Worm (Caenorhabditis elegans) whole organism, L4 larva: ENCODE data around the gene lgc-20.
A peak's percentile ranks its signal among the peaks of the same experiment; 100 is the strongest.

ENCODE experiments used
- F10B5.3 ChIP-seq: sonication (generic microtip); optimal IDR thresholded peaks from 2 replicates; lab custom pipeline; 2016; ENCODE audit warnings: mild to moderate bottlenecking, missing genetic modification characterization, missing compliant biosample characterization
- F26F4.8 ChIP-seq: fragments of 200-800 bp; sonication (Bioruptor generic); conservative IDR thresholded peaks from 2 replicates; pipeline ENCODE4 v1.3.6; 2022; ENCODE audit warnings: missing genetic modification characterization, missing compliant biosample characterization
- T26A8.4 ChIP-seq: fragments of 200-800 bp; sonication (Bioruptor generic); IDR thresholded peaks from 2 replicates; pipeline ENCODE4 v1.3.6; 2022; ENCODE audit warnings: missing genetic modification characterization, missing compliant biosample characterization
- Y48G9A.11 ChIP-seq: fragments of 200-800 bp; sonication (Bioruptor generic); IDR thresholded peaks from 2 replicates; pipeline ENCODE4 v1.3.6; 2022; ENCODE audit warnings: missing genetic modification reagents, missing genetic modification characterization, missing compliant biosample characterization
- aha-1 ChIP-seq: fragments of 150-350 bp; peaks from one replicate; lab custom pipeline; 2014; ENCODE audit warnings: missing biosample characterization, missing genetic modification characterization
- ceh-32 ChIP-seq: sonication (generic microtip); optimal IDR thresholded peaks from 2 replicates; lab custom pipeline; 2016; ENCODE audit warnings: mild to moderate bottlenecking, missing genetic modification characterization, missing compliant biosample characterization; ENCODE audit not compliant: poor library complexity
- ceh-62 ChIP-seq: sonication (generic microtip); optimal IDR thresholded peaks from 2 replicates; lab custom pipeline; 2017; ENCODE audit warnings: missing biosample characterization, missing genetic modification characterization
- daf-16 ChIP-seq, 3 experiments: sonication (generic microtip); optimal IDR thresholded peaks; 2 replicates each; lab custom pipeline; 2016 to 2017; ENCODE audit warnings: missing genetic modification characterization in 3 of 3, missing genetic modification reagents in 3 of 3, mild to moderate bottlenecking in 2 of 3, missing compliant biosample characterization in 2 of 3, missing biosample characterization in 1 of 3, moderate library complexity in 1 of 3
- daf-19 ChIP-seq: fragments of 200-800 bp; sonication (Bioruptor generic); conservative IDR thresholded peaks from 2 replicates; pipeline ENCODE4 v1.3.6; 2022; ENCODE audit warnings: missing genetic modification characterization, missing compliant biosample characterization
- daf-8 ChIP-seq: fragments of 200-800 bp; sonication (Bioruptor generic); IDR thresholded peaks from 2 replicates; pipeline ENCODE4 v1.3.6; 2022; ENCODE audit warnings: missing genetic modification characterization, missing compliant biosample characterization
- dpl-1 ChIP-seq: fragments of 150-350 bp; optimal IDR thresholded peaks from 2 replicates; lab custom pipeline; 2014; ENCODE audit warnings: missing biosample characterization, missing genetic modification reagents, missing genetic modification characterization
- duxl-1 ChIP-seq: sonication (generic microtip); optimal IDR thresholded peaks from 2 replicates; lab custom pipeline; 2016; ENCODE audit warnings: mild to moderate bottlenecking, missing genetic modification characterization, moderate library complexity, missing compliant biosample characterization; ENCODE audit not compliant: poor library complexity
- hlh-30 ChIP-seq: sonication (generic microtip); optimal IDR thresholded peaks from 2 replicates; lab custom pipeline; 2017; ENCODE audit warnings: antibody characterized with exemption, mild to moderate bottlenecking, missing genetic modification characterization, missing compliant biosample characterization; ENCODE audit not compliant: insufficient read depth
- hmg-1.1 ChIP-seq: fragments of 200-800 bp; sonication (Bioruptor generic); IDR thresholded peaks from 2 replicates; pipeline ENCODE4 v1.3.6; 2022; ENCODE audit warnings: missing genetic modification reagents, missing genetic modification characterization, missing compliant biosample characterization
- lin-1 ChIP-seq: fragments of 200-800 bp; sonication (Bioruptor generic); IDR thresholded peaks from 2 replicates; pipeline ENCODE4 v1.3.6; 2022; ENCODE audit warnings: missing genetic modification reagents, missing genetic modification characterization, missing compliant biosample characterization
- lin-38 ChIP-seq: fragments of 200-800 bp; sonication (Bioruptor generic); IDR thresholded peaks from 2 replicates; pipeline ENCODE4 v1.3.6; 2022; ENCODE audit warnings: missing genetic modification reagents, missing genetic modification characterization, missing compliant biosample characterization
- lir-3 ChIP-seq: sonication (generic microtip); optimal IDR thresholded peaks from 2 replicates; lab custom pipeline; 2016; ENCODE audit warnings: mild to moderate bottlenecking, missing genetic modification characterization, missing compliant biosample characterization
- mdt-29 ChIP-seq: fragments of 200-800 bp; sonication (Bioruptor generic); IDR thresholded peaks from 2 replicates; pipeline ENCODE4 v1.3.6; 2022; ENCODE audit warnings: missing genetic modification reagents, missing genetic modification characterization, missing compliant biosample characterization
- nhr-10 ChIP-seq: fragments of 150-350 bp; optimal IDR thresholded peaks from 2 replicates; lab custom pipeline; 2014; ENCODE audit warnings: missing biosample characterization, missing genetic modification characterization
- nhr-102 ChIP-seq: sonication (generic microtip); optimal IDR thresholded peaks from 2 replicates; lab custom pipeline; 2016; ENCODE audit warnings: mild to moderate bottlenecking, missing genetic modification characterization, moderate library complexity, missing compliant biosample characterization
- pqm-1 ChIP-seq: sonication (generic microtip); optimal IDR thresholded peaks from 2 replicates; lab custom pipeline; 2017; ENCODE audit warnings: missing biosample characterization, missing genetic modification characterization
- set-16 ChIP-seq: fragments of 200-800 bp; sonication (Bioruptor generic); IDR thresholded peaks from 2 replicates; pipeline ENCODE4 v1.3.6; 2022; ENCODE audit warnings: missing genetic modification reagents, missing genetic modification characterization, missing compliant biosample characterization
- unc-62 ChIP-seq, 3 experiments: fragments of 150-350 bp in 1 of 3; sonication (generic microtip); optimal IDR thresholded peaks in 2 of 3; peaks in 1 of 3; 1 replicate in 1 of 3; 2 replicates in 2 of 3; lab custom pipeline; 2014 to 2017; ENCODE audit warnings: missing biosample characterization in 3 of 3, missing genetic modification characterization in 3 of 3, missing genetic modification reagents in 3 of 3, missing genotype in 1 of 3
- zip-11 ChIP-seq: fragments of 200-800 bp; sonication (Bioruptor generic); IDR thresholded peaks from 2 replicates; pipeline ENCODE4 v1.3.6; 2022; ENCODE audit warnings: missing genetic modification characterization, missing compliant biosample characterization

lgc-20 gene

DNA sequence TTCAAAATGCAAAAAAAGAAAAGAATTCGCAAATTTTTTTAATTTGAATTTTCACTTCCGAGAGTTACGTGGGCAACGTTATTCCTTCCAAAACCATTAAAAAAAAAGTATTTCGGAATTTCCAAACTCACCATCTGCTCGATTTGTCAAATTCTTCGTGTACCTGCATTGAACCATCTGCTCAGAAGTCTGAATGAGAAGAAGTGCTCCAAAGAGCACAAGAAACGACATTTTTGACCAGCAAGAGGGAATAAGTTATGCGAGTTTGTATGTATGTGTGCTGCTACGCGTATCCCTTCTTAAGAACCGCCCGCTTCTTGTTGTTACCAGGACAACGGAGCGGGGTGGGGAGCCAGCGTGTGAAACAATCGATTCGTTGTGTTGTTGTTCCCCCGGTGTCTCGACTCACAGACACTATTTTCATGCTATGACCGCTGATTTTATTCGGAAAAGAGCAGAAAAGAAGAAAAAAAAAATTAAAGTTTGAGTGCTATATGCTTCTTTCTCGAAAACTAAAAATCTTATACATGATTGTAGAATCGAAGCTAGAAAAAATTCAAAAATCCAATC is at the start of gene lgc-20:
Gene lgc-20, minus strand, starts transcription at position 311 of the 570 bp plus-strand sequence.
- TF ChIP-seq lir-3: no peak
- TF ChIP-seq daf-19: 0 out of 2 replicates have a peak, but pooled peaks have one; percentile 75
- TF ChIP-seq aha-1 (tag; lab: Kevin White, UChicago): peak; percentile 37
- TF ChIP-seq unc-62 (GFP tag; optimal IDR thresholded peaks at IDR 0.05 in 1 of 2; lab: Kevin White, UChicago): peak in 1 of 2 experiments; percentile 51
- TF ChIP-seq unc-62 (tag; optimal IDR thresholded peaks at IDR 0.05; lab: Kevin White, UChicago): no peak
- no peak for TF ChIP-seq daf-16 (GFP tag; optimal IDR thresholded peaks at IDR 0.05; lab: Kevin White, UChicago)
- peak; percentile 20 for TF ChIP-seq daf-16 (tag; optimal IDR thresholded peaks at IDR 0.05; lab: Kevin White, UChicago)
- no peak for TF ChIP-seq lin-38
- TF ChIP-seq daf-8 (GFP tag; lab: Robert Waterston, UW): no peak

DNA sequence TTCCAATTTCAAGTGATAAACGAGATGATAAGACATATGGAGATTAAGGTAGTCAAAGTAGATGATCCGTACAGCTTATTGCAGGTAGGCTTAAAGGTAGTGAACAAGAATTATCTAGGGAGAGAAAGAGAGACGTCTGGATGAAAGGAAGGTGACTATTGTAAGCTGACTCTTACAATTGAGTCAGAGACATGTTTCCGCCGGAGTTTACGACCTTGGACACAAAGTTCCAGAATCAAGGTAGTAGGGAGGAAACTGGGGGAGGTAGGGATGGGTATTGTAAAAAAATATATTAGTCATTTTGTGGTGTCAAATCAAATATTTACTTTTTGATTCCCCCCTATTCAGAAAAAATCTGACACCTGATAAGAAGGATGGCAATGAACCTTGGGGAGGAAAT is 49.0 kb upstream of the lgc-20 start:
- TF ChIP-seq lin-1 (GFP tag; lab: Robert Waterston, UW): no peak
- TF ChIP-seq unc-62 (GFP tag; optimal IDR thresholded peaks at IDR 0.05 in 1 of 2; lab: Kevin White, UChicago): peak in 1 of 2 experiments; percentile 86
- TF ChIP-seq unc-62 (tag; optimal IDR thresholded peaks at IDR 0.05; lab: Kevin White, UChicago): no peak
- TF ChIP-seq, all 104 proteins: peak for 1

DNA sequence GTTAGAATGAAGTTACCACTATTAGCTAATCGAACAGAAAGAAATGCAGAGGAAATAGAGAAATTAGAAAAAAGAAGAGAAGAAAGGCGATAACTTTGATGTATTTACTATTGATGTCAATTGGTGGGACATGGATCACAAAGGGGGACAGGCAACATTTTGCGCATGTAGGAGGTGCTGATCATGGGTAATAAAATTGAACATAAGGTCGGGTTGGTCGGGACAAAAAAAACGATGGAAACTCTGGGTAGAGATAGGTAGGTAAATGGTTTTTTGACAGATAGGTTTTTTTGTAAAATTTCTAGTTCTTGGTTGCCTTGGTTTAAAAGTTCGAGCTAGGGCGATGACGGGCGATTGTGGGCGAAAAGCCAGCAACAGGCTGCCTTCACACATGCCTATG is 47.5 kb upstream of the lgc-20 start, which contains the start of gene shn-1:
Gene shn-1, minus strand, starts transcription at position 101 of the 400 bp plus-strand sequence.
- TF ChIP-seq nhr-102 (tag; lab: Kevin White, UChicago) (no peak), mdt-29 (GFP tag; lab: Robert Waterston, UW) (no peak), F10B5.3 (no peak), ceh-62 (no peak)
- TF ChIP-seq, all 104 proteins: peak for 0

DNA sequence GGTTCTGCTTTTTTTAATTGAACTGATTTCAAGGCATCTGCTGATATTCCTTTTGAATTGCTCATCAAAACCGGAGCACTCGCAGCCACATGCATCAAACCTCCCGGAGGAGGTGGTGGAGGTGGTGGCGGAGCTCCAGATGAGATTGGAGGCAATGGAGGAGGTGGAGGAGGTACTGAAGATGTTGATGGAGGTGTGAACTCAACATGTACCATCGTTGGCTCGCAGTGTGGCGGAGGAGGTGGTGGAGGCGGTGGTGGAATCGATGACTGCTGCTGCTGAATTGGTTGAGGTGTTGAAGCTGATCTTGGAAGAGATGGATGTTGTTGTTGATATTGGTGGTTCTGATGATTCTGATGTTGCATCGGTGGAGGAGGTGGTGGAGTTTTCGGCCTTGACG is 43.5 kb upstream of the lgc-20 start:
- TF ChIP-seq dpl-1 (GFP tag; lab: Kevin White, UChicago) (no peak), set-16 (GFP tag; lab: Robert Waterston, UW) (peak; percentile 72)

DNA sequence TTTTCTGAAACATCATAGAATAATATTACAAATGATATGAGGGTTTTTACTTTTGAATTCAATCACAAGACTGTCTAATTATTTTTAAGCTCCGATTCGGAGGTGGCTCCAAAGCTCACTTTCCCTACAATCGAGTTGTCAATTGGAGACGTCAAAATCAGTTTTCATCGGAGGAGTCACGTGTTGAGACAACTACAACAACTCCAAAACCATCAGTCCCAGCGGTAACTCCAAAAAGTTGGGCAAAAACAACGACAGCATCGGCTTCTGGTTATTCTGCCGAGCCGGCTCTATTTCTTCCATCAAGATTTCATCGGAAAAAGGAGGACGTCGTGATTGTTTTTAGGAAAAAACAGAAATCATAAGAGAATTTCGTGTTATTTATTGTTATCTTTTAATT is 40.7 kb upstream of the lgc-20 start:
- TF ChIP-seq duxl-1 (tag; lab: Kevin White, UChicago): no peak
- TF ChIP-seq unc-62 (GFP tag; optimal IDR thresholded peaks at IDR 0.05 in 1 of 2; lab: Kevin White, UChicago): peak in 1 of 2 experiments; percentile 60
- no peak for TF ChIP-seq unc-62 (tag; optimal IDR thresholded peaks at IDR 0.05; lab: Kevin White, UChicago)
- TF ChIP-seq hlh-30 (tag; lab: Kevin White, UChicago): no peak
- TF ChIP-seq, all 104 proteins: peak for 1

DNA sequence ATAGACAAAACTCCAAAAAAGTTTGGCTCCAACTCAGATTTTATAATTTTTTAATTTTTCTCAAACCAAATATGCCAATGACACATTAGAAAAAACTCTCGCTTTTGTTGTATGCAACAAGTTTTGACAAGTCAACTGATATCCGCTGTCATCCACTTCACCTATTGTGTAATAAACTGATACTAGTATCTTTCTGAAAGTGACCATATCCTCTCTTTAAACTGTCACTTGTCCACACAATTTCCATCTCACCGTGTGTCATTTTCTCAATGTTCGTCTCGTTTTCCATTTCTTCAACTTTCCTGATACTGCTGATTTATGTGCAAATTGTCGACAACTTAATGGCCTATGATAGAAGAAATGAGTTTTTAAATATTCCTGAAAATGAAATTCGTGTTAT is 39.6 kb upstream of the lgc-20 start, which contains the start of the genes C33B4.5 and C33B4.4:
Gene C33B4.5, plus strand, starts transcription at position 270 of the 400 bp plus-strand sequence.
Gene C33B4.4, minus strand, starts transcription at position 385 of the 400 bp plus-strand sequence.
- TF ChIP-seq zip-11 (GFP tag; lab: Robert Waterston, UW) (no peak), aha-1 (tag; lab: Kevin White, UChicago) (peak; percentile 44), unc-62 (GFP tag; optimal IDR thresholded peaks at IDR 0.05 in 1 of 2; lab: Kevin White, UChicago) (peak in 1 of 2 experiments; percentile 91), unc-62 (tag; optimal IDR thresholded peaks at IDR 0.05; lab: Kevin White, UChicago) (no peak)
- TF ChIP-seq, all 104 proteins: peak for 2

DNA sequence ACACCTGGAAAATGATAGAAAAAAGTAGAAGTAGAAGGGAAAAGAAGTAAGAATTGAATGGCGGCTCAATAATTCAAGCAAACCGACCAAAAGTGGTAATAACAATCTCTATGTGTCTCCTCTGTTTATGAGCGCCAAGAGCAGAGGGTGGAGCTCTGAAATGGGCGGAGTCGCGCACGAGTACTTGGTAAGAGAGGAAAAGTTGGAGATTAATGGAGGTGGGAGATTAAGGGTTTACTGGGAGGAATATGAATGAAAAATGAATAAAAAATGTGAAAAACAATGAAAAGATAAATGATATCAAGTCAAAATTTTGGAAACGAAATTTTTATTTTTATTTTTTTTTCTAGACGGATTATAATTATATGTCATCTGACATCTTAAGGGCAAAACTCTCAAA is 34.3 kb upstream of the lgc-20 start:
- TF ChIP-seq hmg-1.1 (GFP tag; lab: Robert Waterston, UW) (no peak), Y48G9A.11 (no peak), F10B5.3 (no peak), pqm-1 (no peak), T26A8.4 (no peak), nhr-10 (tag; lab: Kevin White, UChicago) (no peak), F26F4.8 (GFP tag; lab: Robert Waterston, UW) (no peak), ceh-32 (tag; lab: Kevin White, UChicago) (no peak)
